Fruit fly (Drosophila melanogaster) whole organism, embryonic: ENCODE results near the gene CG32700.

Experiments used
- CG32772 ChIP-seq: fragments of 200-800 bp; sonication (Bioruptor generic); IDR thresholded peaks from 2 replicates; pipeline ENCODE4 v1.3.6; 2022; ENCODE audit warnings: missing biosample characterization, missing genetic modification characterization
- E2f1 ChIP-seq: fragments of 200-800 bp; sonication (Bioruptor generic); IDR thresholded peaks from 2 replicates; pipeline ENCODE4 v1.3.6; 2022; ENCODE audit warnings: missing biosample characterization, missing genetic modification characterization
- HHEX ChIP-seq: fragments of 200-800 bp; sonication (Bioruptor generic); optimal IDR thresholded peaks from 3 replicates; lab custom pipeline; 2017; ENCODE audit warnings: missing biosample characterization, mild to moderate bottlenecking, missing genetic modification characterization, missing genetic modification reagents
- grau ChIP-seq: fragments of 200-800 bp; optimal IDR thresholded peaks from 3 replicates; lab custom pipeline; 2019; ENCODE audit warnings: missing biosample characterization, mild to moderate bottlenecking, missing genetic modification characterization, moderate library complexity
- pan ChIP-seq, 4 experiments: fragments of >200 bp in 3 of 4; fragments of 200-800 bp in 1 of 4; sonication (Bioruptor generic) in 1 of 4; optimal IDR thresholded peaks in 3 of 4; IDR thresholded peaks in 1 of 4; 2 replicates each; pipeline versions ENCODE4 v1.3.6 to Lab custom; 2017 to 2022; ENCODE audit warnings: missing biosample characterization in 2 of 4, missing genetic modification characterization in 2 of 4, mixed read lengths in 1 of 4
- wek ChIP-seq: fragments of 200-800 bp; sonication (Bioruptor generic); optimal IDR thresholded peaks from 3 replicates; lab custom pipeline; 2018; ENCODE audit warnings: missing biosample characterization, mild to moderate bottlenecking, missing genetic modification characterization, moderate library complexity

- TF ChIP-seq CG32772 (GFP tag; lab: Robert Waterston, UW): no peak
- no peak for TF ChIP-seq HHEX (GFP tag; lab: Kevin White, UChicago)
- TF ChIP-seq wek (GFP tag; lab: Kevin White, UChicago): no peak
- TF ChIP-seq grau (tag; lab: Kevin White, UChicago): no peak
- TF ChIP-seq pan (optimal IDR thresholded peaks at IDR 0.05; lab: Kevin White, UChicago): no peak
- TF ChIP-seq pan (GFP tag; optimal IDR thresholded peaks at IDR 0.05 in 1 of 2, IDR thresholded peaks at IDR 0.05 in 1 of 2): no peak
- TF ChIP-seq E2f1: no peak
These were observed 26.1 kb upstream of the CG32700 start for dm6 chrX:9576504-9577337.
